Worm (Caenorhabditis elegans) whole organism, L2 larva: ENCODE data around the gene haf-3.
"Not testable (repeated sequence)": the region's sequence is repeated elsewhere in the genome, so short reads cannot be mapped to it uniquely, and the experiment has no call there.

Experiments
- R02D3.7 ChIP-seq: fragments of 150-350 bp; optimal IDR thresholded peaks from 2 replicates; lab custom pipeline; 2014; ENCODE audit warnings: missing biosample characterization, missing genetic modification characterization
- alr-1 ChIP-seq: fragments of 150-350 bp; optimal IDR thresholded peaks from 2 replicates; lab custom pipeline; 2014; ENCODE audit warnings: missing biosample characterization, missing genetic modification characterization
- ama-1 ChIP-seq: fragments of 150-350 bp; optimal IDR thresholded peaks from 2 replicates; lab custom pipeline; 2018; ENCODE audit warnings: inconsistent platforms
- dmd-4 ChIP-seq: sonication (generic microtip); optimal IDR thresholded peaks from 2 replicates; lab custom pipeline; 2017; ENCODE audit warnings: missing biosample characterization, missing genetic modification characterization
- elt-3 ChIP-seq: sonication (generic microtip); optimal IDR thresholded peaks from 2 replicates; lab custom pipeline; 2017; ENCODE audit warnings: missing biosample characterization, missing genetic modification characterization
- lin-13 ChIP-seq: fragments of 150-350 bp; optimal IDR thresholded peaks from 2 replicates; lab custom pipeline; 2014; ENCODE audit warnings: missing biosample characterization, missing genetic modification reagents, missing genetic modification characterization
- lin-39 ChIP-seq: fragments of 150-350 bp; optimal IDR thresholded peaks from 2 replicates; lab custom pipeline; 2014; ENCODE audit warnings: missing biosample characterization, missing genetic modification reagents, missing genetic modification characterization
- lsy-2 ChIP-seq, 2 experiments: fragments of 150-350 bp in 1 of 2; sonication (generic microtip) in 1 of 2; optimal IDR thresholded peaks; 2 replicates each; lab custom pipeline; 2014 to 2017; ENCODE audit warnings: missing biosample characterization in 2 of 2, missing genetic modification characterization in 2 of 2
- mdl-1 ChIP-seq, 2 experiments: fragments of 150-350 bp in 1 of 2; sonication (generic microtip) in 1 of 2; optimal IDR thresholded peaks; 2 replicates each; lab custom pipeline; 2017; ENCODE audit warnings: missing biosample characterization in 2 of 2, missing genetic modification characterization in 2 of 2
- nhr-237 ChIP-seq: fragments of 150-350 bp; optimal IDR thresholded peaks from 2 replicates; lab custom pipeline; 2014; ENCODE audit warnings: missing biosample characterization, missing genetic modification characterization
- nhr-77 ChIP-seq: fragments of 150-350 bp; optimal IDR thresholded peaks from 2 replicates; lab custom pipeline; 2014; ENCODE audit warnings: missing biosample characterization, missing genetic modification characterization
- sma-9 ChIP-seq, 2 experiments: fragments of 150-350 bp in 1 of 2; sonication (generic microtip) in 1 of 2; optimal IDR thresholded peaks; 2 replicates each; lab custom pipeline; 2014 to 2016; ENCODE audit warnings: missing genetic modification characterization in 2 of 2, mild to moderate bottlenecking in 1 of 2, missing biosample characterization in 1 of 2, missing compliant biosample characterization in 1 of 2, missing genetic modification reagents in 1 of 2, moderate library complexity in 1 of 2
- snpc-4 ChIP-seq: fragments of 150-350 bp; optimal IDR thresholded peaks from 2 replicates; lab custom pipeline; 2014; ENCODE audit warnings: missing biosample characterization, missing genetic modification characterization

DNA sequence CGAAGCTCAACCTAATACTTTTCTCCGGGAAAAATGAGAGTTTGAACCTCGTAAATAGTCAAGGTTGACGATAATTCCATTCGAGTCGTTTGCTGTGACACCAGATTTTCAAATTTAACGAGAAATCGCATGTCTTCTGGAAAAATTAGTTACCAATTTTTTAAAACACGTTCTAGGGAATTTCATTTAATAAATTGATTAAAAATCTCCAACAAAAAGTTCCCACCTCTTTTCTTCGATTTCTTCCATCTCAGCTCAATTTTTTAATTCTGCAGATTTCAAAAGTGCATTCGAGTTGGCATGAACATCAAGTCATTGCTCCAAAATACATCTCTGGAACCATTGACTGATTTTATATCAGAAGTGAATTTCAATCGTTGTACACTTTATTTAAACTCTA is 46.0 kb upstream of the haf-3 start, which contains the start of gene nhr-282:
- TF ChIP-seq R02D3.7; lsy-2 (tag; optimal IDR thresholded peaks at IDR 0.05; lab: Kevin White, UChicago); lin-13 (GFP tag; lab: Kevin White, UChicago); nhr-77 (tag; lab: Kevin White, UChicago); elt-3 (tag; lab: Kevin White, UChicago); snpc-4 (tag; lab: Kevin White, UChicago); alr-1 (tag; lab: Kevin White, UChicago); sma-9 (GFP tag; optimal IDR thresholded peaks at IDR 0.05; lab: Kevin White, UChicago); sma-9 (tag; optimal IDR thresholded peaks at IDR 0.05; lab: Kevin White, UChicago); lin-39; nhr-237 (tag; lab: Kevin White, UChicago); mdl-1 (tag; optimal IDR thresholded peaks at IDR 0.05; lab: Kevin White, UChicago); ama-1 (lab: Kevin White, UChicago); dmd-4: not testable (repeated sequence)
